Worm (Caenorhabditis elegans) whole organism, midembryonic: ENCODE measurements around the gene vhp-1.

Source experiments
- T22C8.4 ChIP-seq: fragments of 200-800 bp; sonication (Bioruptor generic); IDR thresholded peaks from 2 replicates; pipeline ENCODE4 v1.3.6; 2022; ENCODE audit warnings: missing genetic modification characterization, missing compliant biosample characterization
- cog-1 ChIP-seq: sonication (generic microtip); optimal IDR thresholded peaks from 2 replicates; lab custom pipeline; 2016; ENCODE audit warnings: missing genetic modification characterization, missing compliant biosample characterization
- flt-1 ChIP-seq: fragments of 200-800 bp; sonication (Bioruptor generic); IDR thresholded peaks from 2 replicates; pipeline ENCODE4 v1.3.6; 2022; ENCODE audit warnings: missing genetic modification characterization, missing compliant biosample characterization
- klf-2 ChIP-seq: fragments of 200-800 bp; sonication (Bioruptor generic); conservative IDR thresholded peaks from 2 replicates; pipeline ENCODE4 v1.3.6; 2022; ENCODE audit warnings: missing genetic modification reagents, missing genetic modification characterization, missing compliant biosample characterization
- med-1 ChIP-seq: sonication (generic microtip); optimal IDR thresholded peaks from 2 replicates; lab custom pipeline; 2017; ENCODE audit warnings: missing genetic modification characterization, mild to moderate bottlenecking, missing compliant biosample characterization, antibody characterized with exemption, missing genetic modification reagents; ENCODE audit not compliant: insufficient read depth
- ref-1 ChIP-seq: fragments of 200-800 bp; sonication (Bioruptor generic); conservative IDR thresholded peaks from 2 replicates; pipeline ENCODE4 v1.3.6; 2022; ENCODE audit warnings: missing genetic modification reagents, missing genetic modification characterization, missing compliant biosample characterization
- tab-1 ChIP-seq: fragments of 200-800 bp; sonication (Bioruptor generic); IDR thresholded peaks from 2 replicates; pipeline ENCODE4 v1.3.6; 2022; ENCODE audit warnings: missing genetic modification characterization, missing compliant biosample characterization
- ztf-23 ChIP-seq: fragments of 200-800 bp; sonication (Bioruptor generic); IDR thresholded peaks from 2 replicates; pipeline ENCODE4 v1.3.6; 2022; ENCODE audit warnings: missing genetic modification reagents, missing genetic modification characterization, missing compliant biosample characterization
- ztf-29 ChIP-seq: fragments of 200-800 bp; sonication (Bioruptor generic); IDR thresholded peaks from 2 replicates; pipeline ENCODE4 v1.3.6; 2022; ENCODE audit warnings: missing genetic modification reagents, missing genetic modification characterization, missing compliant biosample characterization

Gene vhp-1

ce11 chrII:5310795-5311194, 12.3 kb upstream of the vhp-1 start:
- no peak for TF ChIP-seq ref-1
- no peak for TF ChIP-seq med-1 (GFP tag; lab: Kevin White, UChicago)
- TF ChIP-seq T22C8.4 (GFP tag; lab: Robert Waterston, UW): no peak
- no peak for TF ChIP-seq tab-1 (GFP tag; lab: Robert Waterston, UW)
- TF ChIP-seq flt-1 (GFP tag; lab: Robert Waterston, UW): no peak
- no peak for TF ChIP-seq ztf-23
- no peak for TF ChIP-seq klf-2 (GFP tag; lab: Robert Waterston, UW)
- TF ChIP-seq ztf-29 (GFP tag; lab: Robert Waterston, UW): no peak

- TF ChIP-seq tab-1 (GFP tag; lab: Robert Waterston, UW) (no peak), flt-1 (GFP tag; lab: Robert Waterston, UW) (no peak), ref-1 (no peak), klf-2 (GFP tag; lab: Robert Waterston, UW) (no peak), ztf-29 (GFP tag; lab: Robert Waterston, UW) (no peak), cog-1 (tag; lab: Kevin White, UChicago) (no peak), ztf-23 (no peak)
Measured at ce11 chrII:5311746-5312145, 11.3 kb upstream of the vhp-1 start, which contains the start of gene gcy-12. gcy-12 (plus strand) TSS chrII:5312046.

ce11 chrII:5320205-5320951, 2.7 kb upstream of the vhp-1 start:
- no peak for TF ChIP-seq ztf-29 (GFP tag; lab: Robert Waterston, UW)
- no peak for TF ChIP-seq tab-1 (GFP tag; lab: Robert Waterston, UW)
- no peak for TF ChIP-seq ztf-23
- TF ChIP-seq med-1 (GFP tag; lab: Kevin White, UChicago): no peak
- TF ChIP-seq cog-1 (tag; lab: Kevin White, UChicago): no peak
- no peak for TF ChIP-seq flt-1 (GFP tag; lab: Robert Waterston, UW)
- no peak for TF ChIP-seq klf-2 (GFP tag; lab: Robert Waterston, UW)
- TF ChIP-seq ref-1: no peak
- TF ChIP-seq T22C8.4 (GFP tag; lab: Robert Waterston, UW): no peak

- TF ChIP-seq med-1 (GFP tag; lab: Kevin White, UChicago): no peak
- peak; percentile 6 for TF ChIP-seq cog-1 (tag; lab: Kevin White, UChicago)
Measured at ce11 chrII:5321718-5322286, 1.3 kb upstream of the vhp-1 start.

ce11 chrII:5323773-5324172, 697 bp downstream of the vhp-1 start:
- no peak for TF ChIP-seq flt-1 (GFP tag; lab: Robert Waterston, UW)
- no peak for TF ChIP-seq cog-1 (tag; lab: Kevin White, UChicago)
- no peak for TF ChIP-seq ztf-23
- no peak for TF ChIP-seq ztf-29 (GFP tag; lab: Robert Waterston, UW)
- no peak for TF ChIP-seq ref-1
- no peak for TF ChIP-seq med-1 (GFP tag; lab: Kevin White, UChicago)
- TF ChIP-seq tab-1 (GFP tag; lab: Robert Waterston, UW): no peak
- no peak for TF ChIP-seq T22C8.4 (GFP tag; lab: Robert Waterston, UW)
- TF ChIP-seq klf-2 (GFP tag; lab: Robert Waterston, UW): no peak

- TF ChIP-seq ztf-23: no peak
- no peak for TF ChIP-seq klf-2 (GFP tag; lab: Robert Waterston, UW)
- TF ChIP-seq T22C8.4 (GFP tag; lab: Robert Waterston, UW): no peak
- TF ChIP-seq ref-1: no peak
- no peak for TF ChIP-seq med-1 (GFP tag; lab: Kevin White, UChicago)
- no peak for TF ChIP-seq flt-1 (GFP tag; lab: Robert Waterston, UW)
- no peak for TF ChIP-seq tab-1 (GFP tag; lab: Robert Waterston, UW)
- no peak for TF ChIP-seq ztf-29 (GFP tag; lab: Robert Waterston, UW)
- TF ChIP-seq cog-1 (tag; lab: Kevin White, UChicago): no peak
Measured at ce11 chrII:5324653-5325052, 1.6 kb downstream of the vhp-1 start.

ce11 chrII:5326024-5326627, 3.0 kb downstream of the vhp-1 start:
- no peak for TF ChIP-seq ztf-23
- no peak for TF ChIP-seq ztf-29 (GFP tag; lab: Robert Waterston, UW)
- no peak for TF ChIP-seq T22C8.4 (GFP tag; lab: Robert Waterston, UW)
- no peak for TF ChIP-seq ref-1
- no peak for TF ChIP-seq tab-1 (GFP tag; lab: Robert Waterston, UW)
- TF ChIP-seq cog-1 (tag; lab: Kevin White, UChicago): peak; percentile 0
- no peak for TF ChIP-seq klf-2 (GFP tag; lab: Robert Waterston, UW)
- TF ChIP-seq flt-1 (GFP tag; lab: Robert Waterston, UW): 0 out of 2 replicates have a peak, but pooled peaks have one; percentile 19
- no peak for TF ChIP-seq med-1 (GFP tag; lab: Kevin White, UChicago)

- TF ChIP-seq med-1 (GFP tag; lab: Kevin White, UChicago) (no peak), ztf-23 (no peak), ztf-29 (GFP tag; lab: Robert Waterston, UW) (no peak), ref-1 (no peak), flt-1 (GFP tag; lab: Robert Waterston, UW) (no peak), T22C8.4 (GFP tag; lab: Robert Waterston, UW) (no peak), cog-1 (tag; lab: Kevin White, UChicago) (no peak), tab-1 (GFP tag; lab: Robert Waterston, UW) (no peak), klf-2 (GFP tag; lab: Robert Waterston, UW) (no peak)
Measured at ce11 chrII:5326891-5327290, 3.8 kb downstream of the vhp-1 start.

ce11 chrII:5328912-5329311, 5.8 kb downstream of the vhp-1 start:
- TF ChIP-seq klf-2 (GFP tag; lab: Robert Waterston, UW) (no peak), ref-1 (no peak), T22C8.4 (GFP tag; lab: Robert Waterston, UW) (no peak), cog-1 (tag; lab: Kevin White, UChicago) (no peak), tab-1 (GFP tag; lab: Robert Waterston, UW) (no peak), flt-1 (GFP tag; lab: Robert Waterston, UW) (no peak), ztf-23 (no peak), ztf-29 (GFP tag; lab: Robert Waterston, UW) (no peak), med-1 (GFP tag; lab: Kevin White, UChicago) (no peak)
